Fruit fly (Drosophila melanogaster) whole organism, embryonic: ENCODE results near the gene CG10300.

Experiments
- ATbp ChIP-seq: fragments of 200-800 bp; sonication (Bioruptor generic); optimal IDR thresholded peaks from 2 replicates; lab custom pipeline; 2017; ENCODE audit warnings: missing biosample characterization, mild to moderate bottlenecking, missing genetic modification characterization, missing genetic modification reagents
- Adf1 ChIP-seq: fragments of 200-800 bp; sonication (Bioruptor generic); IDR thresholded peaks from 2 replicates; pipeline ENCODE4 v1.3.6; 2022; ENCODE audit warnings: missing biosample characterization, missing genetic modification characterization
- Atf-2 ChIP-seq: fragments of 200-800 bp; sonication (Bioruptor generic); optimal IDR thresholded peaks from 2 replicates; lab custom pipeline; 2016; ENCODE audit warnings: missing biosample characterization, missing genetic modification characterization
- CG10274 ChIP-seq: fragments of 200-800 bp; sonication (Bioruptor generic); optimal IDR thresholded peaks from 3 replicates; lab custom pipeline; 2017; ENCODE audit warnings: missing biosample characterization, mild to moderate bottlenecking, missing genetic modification characterization
- CG11085 ChIP-seq: fragments of 200-800 bp; sonication (Bioruptor generic); IDR thresholded peaks from 2 replicates; pipeline ENCODE4 v1.3.6; 2022; ENCODE audit warnings: missing biosample characterization, missing genetic modification characterization
- CG11247 ChIP-seq: fragments of 200-800 bp; sonication (Bioruptor generic); IDR thresholded peaks from 2 replicates; pipeline ENCODE4 v1.3.6; 2022; ENCODE audit warnings: missing biosample characterization, missing genetic modification characterization
- CG11456 ChIP-seq: fragments of 200-800 bp; sonication (Bioruptor generic); IDR thresholded peaks from 3 replicates; pipeline ENCODE4 v1.3.6; 2022; ENCODE audit warnings: missing biosample characterization, missing genetic modification characterization
- CG12942 ChIP-seq: fragments of 200-800 bp; sonication (Bioruptor generic); optimal IDR thresholded peaks from 3 replicates; lab custom pipeline; 2016; ENCODE audit warnings: missing biosample characterization, missing genetic modification characterization
- CG13287 ChIP-seq: fragments of 200-800 bp; sonication (Bioruptor generic); IDR thresholded peaks from 2 replicates; pipeline ENCODE4 v1.3.6; 2022; ENCODE audit warnings: missing biosample characterization, missing genetic modification characterization; ENCODE audit not compliant: partially characterized antibody
- CG14014 ChIP-seq: fragments of 200-800 bp; sonication (Bioruptor generic); IDR thresholded peaks from 2 replicates; pipeline ENCODE4 v1.3.6; 2022; ENCODE audit warnings: missing biosample characterization, missing genetic modification characterization
- CG15479 ChIP-seq: fragments of 200-800 bp; sonication (Bioruptor generic); optimal IDR thresholded peaks from 3 replicates; lab custom pipeline; 2019; ENCODE audit warnings: missing biosample characterization, mild to moderate bottlenecking, missing genetic modification characterization, moderate library complexity
- CG15514 ChIP-seq: fragments of 200-800 bp; sonication (Bioruptor generic); optimal IDR thresholded peaks from 3 replicates; lab custom pipeline; 2017; ENCODE audit warnings: missing biosample characterization, missing genetic modification characterization, mild to moderate bottlenecking, moderate library complexity, missing genetic modification reagents
- CG16779 ChIP-seq: fragments of 200-800 bp; sonication (Bioruptor generic); IDR thresholded peaks from 2 replicates; pipeline ENCODE4 v1.3.6; 2022; ENCODE audit warnings: missing biosample characterization, missing genetic modification characterization
- CG17385 ChIP-seq: fragments of 200-800 bp; sonication (Bioruptor generic); optimal IDR thresholded peaks from 3 replicates; lab custom pipeline; 2018; ENCODE audit warnings: missing biosample characterization, mild to moderate bottlenecking, missing genetic modification characterization
- CG6683 ChIP-seq: fragments of 200-800 bp; sonication (Bioruptor generic); optimal IDR thresholded peaks from 2 replicates; lab custom pipeline; 2017; ENCODE audit warnings: missing biosample characterization, mild to moderate bottlenecking, missing genetic modification characterization, missing genetic modification reagents
- CG7786 ChIP-seq: fragments of 200-800 bp; sonication (Bioruptor generic); optimal IDR thresholded peaks from 2 replicates; lab custom pipeline; 2016; ENCODE audit warnings: missing biosample characterization, missing genetic modification characterization
- CG7963 ChIP-seq: fragments of 200-800 bp; sonication (Bioruptor generic); IDR thresholded peaks from 3 replicates; pipeline ENCODE4 v1.3.6; 2022; ENCODE audit warnings: missing biosample characterization, missing genetic modification characterization; ENCODE audit not compliant: partially characterized antibody
- CG9817 ChIP-seq: fragments of 200-800 bp; sonication (Bioruptor generic); optimal IDR thresholded peaks from 2 replicates; lab custom pipeline; 2018; ENCODE audit warnings: missing biosample characterization, mild to moderate bottlenecking, missing genetic modification characterization, moderate library complexity
- CHES-1-like ChIP-seq: fragments of 200-800 bp; sonication (Bioruptor generic); optimal IDR thresholded peaks from 2 replicates; lab custom pipeline; 2016; ENCODE audit warnings: missing biosample characterization, missing genetic modification characterization
- CrebB ChIP-seq: fragments of 200-800 bp; sonication (Bioruptor generic); optimal IDR thresholded peaks from 3 replicates; lab custom pipeline; 2018; ENCODE audit warnings: missing biosample characterization, mild to moderate bottlenecking, missing genetic modification characterization
- D19B ChIP-seq: fragments of 200-800 bp; sonication (Bioruptor generic); optimal IDR thresholded peaks from 2 replicates; lab custom pipeline; 2017; ENCODE audit warnings: missing biosample characterization, mild to moderate bottlenecking, missing genetic modification characterization
- Dbx ChIP-seq: fragments of 200-800 bp; sonication (Bioruptor generic); IDR thresholded peaks from 3 replicates; pipeline ENCODE4 v1.3.6; 2022; ENCODE audit warnings: missing biosample characterization, missing genetic modification characterization
- Drgx ChIP-seq: fragments of 200-800 bp; sonication (Bioruptor generic); IDR thresholded peaks from 2 replicates; pipeline ENCODE4 v1.3.6; 2022; ENCODE audit warnings: missing biosample characterization, missing genetic modification characterization
- Elba2 ChIP-seq: fragments of 200-800 bp; sonication (Bioruptor generic); optimal IDR thresholded peaks from 3 replicates; lab custom pipeline; 2016; ENCODE audit warnings: missing biosample characterization, missing genetic modification characterization
- HLH3B ChIP-seq: fragments of 200-800 bp; sonication (Bioruptor generic); IDR thresholded peaks from 2 replicates; pipeline ENCODE4 v1.3.6; 2022; ENCODE audit warnings: missing biosample characterization, missing genetic modification characterization
- Hr3 ChIP-seq: fragments of 200-800 bp; sonication (Bioruptor generic); optimal IDR thresholded peaks from 3 replicates; lab custom pipeline; 2016; ENCODE audit warnings: missing biosample characterization, missing genetic modification characterization
- Spps ChIP-seq: fragments of 200-800 bp; sonication (Bioruptor generic); optimal IDR thresholded peaks from 2 replicates; lab custom pipeline; 2018; ENCODE audit warnings: missing biosample characterization, mild to moderate bottlenecking, missing genetic modification characterization
- Sry-β ChIP-seq: fragments of 200-800 bp; sonication (Bioruptor generic); optimal IDR thresholded peaks from 2 replicates; lab custom pipeline; 2018; ENCODE audit warnings: missing biosample characterization, mild to moderate bottlenecking, missing genetic modification characterization, moderate library complexity
- YL-1 ChIP-seq: fragments of 200-800 bp; sonication (Bioruptor generic); optimal IDR thresholded peaks from 3 replicates; lab custom pipeline; 2017; ENCODE audit warnings: missing biosample characterization, mild to moderate bottlenecking, missing genetic modification characterization
- bsh ChIP-seq, 2 experiments: fragments of 200-800 bp; sonication (Bioruptor generic); optimal IDR thresholded peaks; 2 replicates each; lab custom pipeline; 2017 to 2018; ENCODE audit warnings: mild to moderate bottlenecking in 2 of 2, missing biosample characterization in 2 of 2, missing genetic modification characterization in 2 of 2, moderate library complexity in 1 of 2
- corto ChIP-seq: fragments of 200-800 bp; sonication (Bioruptor generic); optimal IDR thresholded peaks from 2 replicates; lab custom pipeline; 2016; ENCODE audit warnings: missing biosample characterization, mild to moderate bottlenecking, missing genetic modification characterization, moderate library complexity
- crol ChIP-seq: fragments of 200-800 bp; sonication (Bioruptor generic); IDR thresholded peaks from 2 replicates; pipeline ENCODE4 v1.3.6; 2022; ENCODE audit warnings: missing biosample characterization, missing genetic modification characterization
- dpn ChIP-seq, 2 experiments: fragments of 200-800 bp; sonication (Bioruptor generic); optimal IDR thresholded peaks; 3 replicates each; lab custom pipeline; 2016; ENCODE audit warnings: missing biosample characterization in 2 of 2, missing genetic modification characterization in 2 of 2
- ems ChIP-seq: fragments of 200-800 bp; sonication (Bioruptor generic); optimal IDR thresholded peaks from 3 replicates; lab custom pipeline; 2016; ENCODE audit warnings: missing biosample characterization, missing genetic modification characterization
- exex ChIP-seq: fragments of 200-800 bp; sonication (Bioruptor generic); optimal IDR thresholded peaks from 4 replicates; lab custom pipeline; 2018; ENCODE audit warnings: missing biosample characterization, mild to moderate bottlenecking, missing genetic modification characterization, moderate library complexity
- insv ChIP-seq, 2 experiments: fragments of 200-800 bp; sonication (Bioruptor generic); optimal IDR thresholded peaks; 3 replicates each; lab custom pipeline; 2016 to 2018; ENCODE audit warnings: missing biosample characterization in 2 of 2, missing genetic modification characterization in 2 of 2
- inv ChIP-seq: fragments of 200-800 bp; sonication (Bioruptor generic); IDR thresholded peaks from 2 replicates; pipeline ENCODE4 v1.3.6; 2022; ENCODE audit warnings: missing biosample characterization, missing genetic modification characterization; ENCODE audit not compliant: partially characterized antibody
- kah ChIP-seq: fragments of 200-800 bp; sonication (Bioruptor generic); optimal IDR thresholded peaks from 2 replicates; lab custom pipeline; 2018; ENCODE audit warnings: missing biosample characterization, mild to moderate bottlenecking, missing genetic modification characterization
- lab ChIP-seq: fragments of 200-800 bp; sonication (Bioruptor generic); optimal IDR thresholded peaks from 3 replicates; lab custom pipeline; 2017; ENCODE audit warnings: missing biosample characterization, missing genetic modification characterization, mild to moderate bottlenecking, moderate library complexity, missing genetic modification reagents
- lmd ChIP-seq: fragments of 200-800 bp; sonication (Bioruptor generic); IDR thresholded peaks from 2 replicates; pipeline ENCODE4 v1.3.6; 2022; ENCODE audit warnings: missing biosample characterization, missing genetic modification characterization
- nom ChIP-seq: fragments of 200-800 bp; sonication (Bioruptor generic); optimal IDR thresholded peaks from 2 replicates; lab custom pipeline; 2017; ENCODE audit warnings: missing biosample characterization, missing genetic modification characterization, mild to moderate bottlenecking, moderate library complexity, missing genetic modification reagents
- prd ChIP-seq, 3 experiments: fragments of >200 bp in 2 of 3; fragments of 200-800 bp in 1 of 3; sonication (Bioruptor generic) in 1 of 3; optimal IDR thresholded peaks in 2 of 3; IDR thresholded peaks in 1 of 3; 2 replicates in 2 of 3; 3 replicates in 1 of 3; pipeline versions ENCODE4 v1.3.6 to Lab custom; 2017 to 2022; ENCODE audit warnings: missing biosample characterization in 1 of 3, missing genetic modification characterization in 1 of 3
- psq ChIP-seq: fragments of 200-800 bp; sonication (Bioruptor generic); optimal IDR thresholded peaks from 2 replicates; lab custom pipeline; 2017; ENCODE audit warnings: missing biosample characterization, missing genetic modification characterization
- ranshi ChIP-seq: fragments of 200-800 bp; sonication (Bioruptor generic); IDR thresholded peaks from 2 replicates; pipeline ENCODE4 v1.3.6; 2022; ENCODE audit warnings: missing biosample characterization, missing genetic modification characterization
- sens ChIP-seq: fragments of 200-800 bp; sonication (Bioruptor generic); peaks from one replicate; lab custom pipeline; 2016; ENCODE audit warnings: missing biosample characterization, missing genetic modification characterization
- sob ChIP-seq: fragments of 200-800 bp; sonication (Bioruptor generic); IDR thresholded peaks from 2 replicates; pipeline ENCODE4 v1.3.6; 2022; ENCODE audit warnings: missing biosample characterization, missing genetic modification characterization
- trem ChIP-seq: fragments of 200-800 bp; optimal IDR thresholded peaks from 3 replicates; lab custom pipeline; 2019; ENCODE audit warnings: missing biosample characterization, mild to moderate bottlenecking, missing genetic modification characterization, moderate library complexity
- vvl ChIP-seq: fragments of 200-800 bp; sonication (Bioruptor generic); IDR thresholded peaks from 2 replicates; pipeline ENCODE4 v1.3.6; 2022; ENCODE audit warnings: missing biosample characterization, missing genetic modification characterization
- zf30C ChIP-seq: fragments of 200-800 bp; sonication (Bioruptor generic); optimal IDR thresholded peaks from 3 replicates; lab custom pipeline; 2018; ENCODE audit warnings: missing biosample characterization, mild to moderate bottlenecking, missing genetic modification characterization

CG10300 gene

DNA sequence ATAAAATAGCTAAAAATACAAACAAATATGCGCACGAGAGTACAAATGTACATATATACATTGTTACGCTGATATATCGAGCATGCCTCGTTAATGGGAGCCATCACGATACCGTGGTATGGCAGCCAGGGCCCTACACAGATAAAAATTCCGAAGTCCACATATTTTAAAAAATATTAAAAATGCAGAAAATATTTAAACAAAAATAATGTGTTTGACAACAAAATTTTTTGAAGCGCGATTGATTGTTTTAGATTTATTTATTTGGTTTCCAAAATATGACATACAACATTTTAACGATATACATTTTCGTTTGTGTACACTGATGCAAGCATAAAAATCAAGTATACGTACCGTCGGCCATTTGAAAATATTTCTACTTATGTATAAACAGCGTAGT is 15.4 kb downstream of the CG10300 start (continued):
- no peak for TF ChIP-seq kah (GFP tag; lab: Kevin White, UChicago)
- peak; percentile 76 for TF ChIP-seq D19B (GFP tag; lab: Kevin White, UChicago)
- peak; percentile 79 for TF ChIP-seq lmd (GFP tag; lab: Robert Waterston, UW)
- TF ChIP-seq CG7786 = peak; percentile 76
- TF ChIP-seq zf30C (GFP tag; lab: Kevin White, UChicago) = no peak
- peak; percentile 27 for TF ChIP-seq CG10274 (GFP tag; lab: Kevin White, UChicago)
- peak; percentile 23 for TF ChIP-seq Spps (tag; lab: Kevin White, UChicago)
- no peak for TF ChIP-seq insv (GFP tag; optimal IDR thresholded peaks at IDR 0.05; lab: Kevin White, UChicago)
- no peak for TF ChIP-seq crol (GFP tag; lab: Robert Waterston, UW)
- TF ChIP-seq CG12942 = peak; percentile 44
- TF ChIP-seq Sry-β (GFP tag; lab: Kevin White, UChicago) = no peak
- TF ChIP-seq CG11456 (GFP tag; lab: Robert Waterston, UW) = peak; percentile 75; the same call in 2 of the 3 replicates
- peak; percentile 66 for TF ChIP-seq Hr3
- TF ChIP-seq trem (tag; lab: Kevin White, UChicago) = peak; percentile 1
- TF ChIP-seq CG16779 (GFP tag; lab: Robert Waterston, UW) = 0 out of 2 replicates have a peak, but pooled peaks have one; percentile 64
- TF ChIP-seq CG6683 = peak; percentile 62
- peak; percentile 58 for TF ChIP-seq CHES-1-like
- peak; percentile 60 for TF ChIP-seq CG11247 (GFP tag; lab: Robert Waterston, UW)
- peak; percentile 86 for TF ChIP-seq CG14014 (GFP tag; lab: Robert Waterston, UW)
- TF ChIP-seq ranshi (GFP tag; lab: Robert Waterston, UW) = peak; percentile 73
- TF ChIP-seq ATbp (GFP tag; lab: Kevin White, UChicago) = peak; percentile 46
- TF ChIP-seq CrebB (tag; lab: Kevin White, UChicago) = peak; percentile 66
- peak; percentile 69 for TF ChIP-seq CG9817
- TF ChIP-seq prd (optimal IDR thresholded peaks at IDR 0.05; lab: Kevin White, UChicago) = no peak
- peak; percentile 78 for TF ChIP-seq prd (GFP tag; IDR thresholded peaks at IDR 0.05; lab: Robert Waterston, UW)
- peak; percentile 29 for TF ChIP-seq Atf-2
- no peak for TF ChIP-seq CG7963 (GFP tag; lab: Robert Waterston, UW)
- peak; percentile 9 for TF ChIP-seq psq
- peak; percentile 64 for TF ChIP-seq ems
- TF ChIP-seq CG15479 = no peak
- TF ChIP-seq dpn (GFP tag; optimal IDR thresholded peaks at IDR 0.05; lab: Kevin White, UChicago) = peak; percentile 65 to 73
- TF ChIP-seq Elba2 (GFP tag; lab: Kevin White, UChicago) = no peak
- peak; percentile 62; the same call in 1 of the 2 replicates for TF ChIP-seq CG11085 (GFP tag; lab: Robert Waterston, UW)
- TF ChIP-seq inv = no peak

DNA sequence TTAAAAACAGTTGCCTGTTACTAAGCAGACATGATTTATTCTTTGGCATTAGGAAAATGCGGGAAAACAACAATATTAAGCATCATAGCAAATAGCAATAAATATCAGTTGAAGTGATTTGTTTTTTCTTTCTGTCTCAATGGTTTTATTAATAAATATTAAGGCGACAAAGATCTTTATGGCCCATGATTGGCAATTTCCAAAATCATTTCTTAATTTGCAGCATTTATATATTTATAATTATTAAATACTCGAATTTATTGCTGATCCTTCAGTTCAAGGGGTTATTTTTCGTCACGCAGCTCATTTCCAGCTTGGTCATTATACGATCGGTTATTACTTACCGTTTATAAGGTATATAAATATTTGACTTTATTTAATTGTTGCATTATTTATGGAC is 16.3 kb downstream of the CG10300 start:
- no peak for TF ChIP-seq YL-1 (GFP tag; lab: Kevin White, UChicago)
- TF ChIP-seq exex (tag; lab: Kevin White, UChicago) = peak; percentile 96

DNA sequence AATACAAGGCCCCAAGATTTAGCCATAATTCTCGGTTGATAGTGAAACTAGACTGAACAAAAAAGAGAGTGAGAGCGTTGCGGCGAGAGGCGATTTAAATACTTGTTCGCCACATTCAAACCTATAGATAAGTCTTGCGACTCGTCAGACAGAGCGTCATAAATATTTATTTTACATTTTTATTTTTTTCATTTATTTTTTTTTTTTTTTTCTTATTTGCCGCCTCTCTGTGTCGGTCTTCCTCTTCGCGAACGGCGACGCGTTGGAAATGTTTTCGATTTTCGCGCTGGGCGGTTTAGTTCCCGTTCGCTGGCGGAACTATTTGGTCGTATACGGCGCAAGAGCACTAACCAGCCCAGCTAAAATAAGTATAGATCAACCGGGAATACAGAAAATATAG is 16.8 kb downstream of the CG10300 start:
- TF ChIP-seq corto (GFP tag; lab: Kevin White, UChicago) = no peak
- TF ChIP-seq CG17385 (GFP tag; lab: Kevin White, UChicago) = peak; percentile 45
- TF ChIP-seq sens (GFP tag; lab: Kevin White, UChicago) = peak; percentile 41
- TF ChIP-seq Drgx (GFP tag; lab: Robert Waterston, UW) = peak; percentile 51; the same call in 1 of the 2 replicates
- peak; percentile 29 for TF ChIP-seq lab (GFP tag; lab: Kevin White, UChicago)
- TF ChIP-seq Adf1 = 0 out of 2 replicates have a peak, but pooled peaks have one; percentile 19
- peak in 1 of 2 experiments; percentile 57 for TF ChIP-seq bsh (GFP tag; optimal IDR thresholded peaks at IDR 0.05; lab: Kevin White, UChicago)
- TF ChIP-seq sob (GFP tag; lab: Robert Waterston, UW) = 0 out of 2 replicates have a peak, but pooled peaks have one; percentile 6
- peak; percentile 22; the same call in 1 of the 2 replicates for TF ChIP-seq CG13287 (GFP tag; lab: Robert Waterston, UW)
- TF ChIP-seq Dbx (GFP tag; lab: Robert Waterston, UW) = no peak
- TF ChIP-seq HLH3B (GFP tag; lab: Robert Waterston, UW) = no peak
- TF ChIP-seq YL-1 (GFP tag; lab: Kevin White, UChicago) = no peak
- TF ChIP-seq nom = peak; percentile 88
- TF ChIP-seq CG15514 (GFP tag; lab: Kevin White, UChicago) = peak; percentile 28
- TF ChIP-seq vvl (GFP tag; lab: Robert Waterston, UW) = 0 out of 2 replicates have a peak, but pooled peaks have one; percentile 27
